Worm (Caenorhabditis elegans): ENCODE results near the gene ZK1248.4.
A peak's percentile ranks its signal among the peaks of the same experiment; 100 is the strongest.

The ZK1248.4 gene

ce11 chrII:5836153-5836719 lies 17.8 kb downstream of the ZK1248.4 start, which contains the start of gene fzo-1 (continued):
- TF ChIP-seq zip-2 (tag; optimal IDR thresholded peaks at IDR 0.05), result no peak
- no peak for TF ChIP-seq jun-1 (tag; optimal IDR thresholded peaks at IDR 0.05)
- no peak for TF ChIP-seq egl-27 (tag; optimal IDR thresholded peaks at IDR 0.05)
- no peak for TF ChIP-seq attf-4 (tag; optimal IDR thresholded peaks at IDR 0.05)
- TF ChIP-seq snpc-1.2 (GFP tag; IDR thresholded peaks at IDR 0.05), result no peak
- no peak for TF ChIP-seq lin-13 (GFP tag; optimal IDR thresholded peaks at IDR 0.05)
- TF ChIP-seq lir-3 (tag; optimal IDR thresholded peaks at IDR 0.05), result no peak
- no peak for TF ChIP-seq F49E8.2 (tag; optimal IDR thresholded peaks at IDR 0.05; ENCODE audit: borderline replicate concordance)
- TF ChIP-seq sdz-12 (GFP tag; optimal IDR thresholded peaks at IDR 0.05), result no peak
- no peak for TF ChIP-seq ceh-28 (tag; optimal IDR thresholded peaks at IDR 0.05)
- TF ChIP-seq D1046.2 (GFP tag; IDR thresholded peaks at IDR 0.05), result no peak
- TF ChIP-seq lin-29 (GFP tag; IDR thresholded peaks at IDR 0.05), result no peak
- TF ChIP-seq egl-43 (GFP tag; IDR thresholded peaks at IDR 0.05), result no peak
- no peak for TF ChIP-seq lin-1 (GFP tag; IDR thresholded peaks at IDR 0.05)
- no peak for TF ChIP-seq F44E2.7 (GFP tag; IDR thresholded peaks at IDR 0.05)
- TF ChIP-seq Y5F2A.4 (GFP tag; optimal IDR thresholded peaks at IDR 0.05), result no peak
- no peak for TF ChIP-seq Y48G9A.11 (GFP tag; IDR thresholded peaks at IDR 0.05)

- TF ChIP-seq ZK337.2 (GFP tag; IDR thresholded peaks at IDR 0.05) (no peak), unc-62 (GFP tag; optimal IDR thresholded peaks at IDR 0.05 in 1 of 2) (peak in 1 of 2 experiments; percentile 86), unc-62 (tag; optimal IDR thresholded peaks at IDR 0.05) (no peak)
Measured at ce11 chrII:5838453-5838852, 20.1 kb downstream of the ZK1248.4 start, which contains the start of gene ZK1248.15. ZK1248.15 (minus strand) TSS chrII:5838553.

- peak in 1 of 2 experiments; percentile 54 for TF ChIP-seq lsy-2 (tag; optimal IDR thresholded peaks at IDR 0.05)
- TF ChIP-seq dmd-8 (GFP tag; IDR thresholded peaks at IDR 0.05), result no peak
- no peak for TF ChIP-seq rbr-2 (tag; optimal IDR thresholded peaks at IDR 0.05)
- peak; percentile 88 for TF ChIP-seq R02D3.7 (tag; optimal IDR thresholded peaks at IDR 0.05)
- no peak for TF ChIP-seq lir-3 (tag; optimal IDR thresholded peaks at IDR 0.05)
- no peak for TF ChIP-seq nhr-48 (tag; optimal IDR thresholded peaks at IDR 0.05)
- TF ChIP-seq T20F7.1 (GFP tag; optimal IDR thresholded peaks at IDR 0.05), result no peak
- no peak for TF ChIP-seq lin-38 (GFP tag; IDR thresholded peaks at IDR 0.05)
- TF ChIP-seq mes-2 (tag; optimal IDR thresholded peaks at IDR 0.05; ENCODE audit: poor library complexity, severe bottlenecking), result peak; percentile 57
- TF ChIP-seq madf-5 (GFP tag; IDR thresholded peaks at IDR 0.05), result no peak
- TF ChIP-seq ZK546.5 (tag; optimal IDR thresholded peaks at IDR 0.05), result no peak
- TF ChIP-seq nhr-10 (tag; optimal IDR thresholded peaks at IDR 0.05), result no peak
- TF ChIP-seq dpl-1 (GFP tag; optimal IDR thresholded peaks at IDR 0.05), result peak; percentile 12
- no peak for TF ChIP-seq daf-16 (GFP tag; optimal IDR thresholded peaks at IDR 0.05)
- TF ChIP-seq daf-16 (tag; optimal IDR thresholded peaks at IDR 0.05), result peak; percentile 24
Measured at ce11 chrII:5839227-5839626, 20.8 kb downstream of the ZK1248.4 start, which contains the start of gene ZK1248.19. ZK1248.19 (minus strand) TSS chrII:5839414.

ce11 chrII:5841053-5841547 lies 22.7 kb downstream of the ZK1248.4 start, which contains the start of gene lec-5:
lec-5 (minus strand) TSS chrII:5841103.
- TF ChIP-seq lin-29 (GFP tag; IDR thresholded peaks at IDR 0.05) (no peak), F49E8.2 (tag; optimal IDR thresholded peaks at IDR 0.05; ENCODE audit: borderline replicate concordance) (no peak), nhr-11 (tag; optimal IDR thresholded peaks at IDR 0.05) (peak; percentile 34), daf-16 (GFP tag; optimal IDR thresholded peaks at IDR 0.05) (peak in 1 of 2 experiments; percentile 94), daf-16 (tag; optimal IDR thresholded peaks at IDR 0.05) (no peak), nhr-77 (tag; optimal IDR thresholded peaks at IDR 0.05) (no peak)
